ENCODE assay signal across 3 fruit fly cellular contexts in genomic region chr3R:26871852-26872251, dm6.
A peak's percentile ranks its signal among the peaks of the same experiment; 100 is the strongest.
TF ChIP-seq lines count a peak whose summit lies in the region.

TSS of gene SPARC (minus strand) at chr3R:26871995.

- TF ChIP-seq CTCF in whole organism, embryonic (GFP tag; optimal IDR thresholded peaks at IDR 0.05; lab: Kevin White, UChicago) = no peak

TF ChIP-seq in whole organism, adult, 20 proteins besides CTCF, POLR2A, EP300 and RAD21:
- no peak for TF ChIP-seq toe (GFP tag; optimal IDR thresholded peaks at IDR 0.05; lab: Kevin White, UChicago)
- peak; percentile 22 for TF ChIP-seq tj (GFP tag; optimal IDR thresholded peaks at IDR 0.05; lab: Kevin White, UChicago)

TF ChIP-seq in whole organism, embryonic, 481 proteins besides CTCF, POLR2A, EP300 and RAD21:
- TF ChIP-seq CG18476 (GFP tag; optimal IDR thresholded peaks at IDR 0.05; lab: Kevin White, UChicago) (no peak), CG15696 (tag; optimal IDR thresholded peaks at IDR 0.05; lab: Kevin White, UChicago) (no peak), lola (GFP tag; optimal IDR thresholded peaks at IDR 0.05; lab: Kevin White, UChicago) (no peak), ro (GFP tag; IDR thresholded peaks at IDR 0.05; lab: Robert Waterston, UW) (no peak), CG11560 (tag; IDR thresholded peaks at IDR 0.05; lab: Robert Waterston, UW) (no peak), Hr3 (GFP tag; optimal IDR thresholded peaks at IDR 0.05; lab: Kevin White, UChicago) (no peak), Xbp1 (GFP tag; optimal IDR thresholded peaks at IDR 0.05; lab: Kevin White, UChicago) (no peak), jing (GFP tag; optimal IDR thresholded peaks at IDR 0.05; lab: Kevin White, UChicago) (no peak), CG16779 (GFP tag; IDR thresholded peaks at IDR 0.05; lab: Robert Waterston, UW) (no peak), Pdp1 (GFP tag; optimal IDR thresholded peaks at IDR 0.05; lab: Kevin White, UChicago) (peak in 1 of 2 experiments; percentile 55), Hmr (GFP tag; optimal IDR thresholded peaks at IDR 0.05; lab: Kevin White, UChicago) (no peak), Bdp1 (GFP tag; optimal IDR thresholded peaks at IDR 0.05; lab: Kevin White, UChicago) (no peak), CG5180 (GFP tag; optimal IDR thresholded peaks at IDR 0.05; lab: Kevin White, UChicago) (peak; percentile 98), crp (GFP tag; optimal IDR thresholded peaks at IDR 0.05; lab: Kevin White, UChicago) (no peak), cato (GFP tag; optimal IDR thresholded peaks at IDR 0.05; lab: Kevin White, UChicago; ENCODE audit: borderline replicate concordance) (no peak), D19A (tag; optimal IDR thresholded peaks at IDR 0.05; lab: Kevin White, UChicago) (no peak), kah (GFP tag; optimal IDR thresholded peaks at IDR 0.05; lab: Kevin White, UChicago) (no peak), ssp (GFP tag; IDR thresholded peaks at IDR 0.05; lab: Robert Waterston, UW) (no peak)

TF ChIP-seq in whole organism, prepupa, 60 proteins besides CTCF, POLR2A, EP300 and RAD21:
- no peak for TF ChIP-seq lz (GFP tag; optimal IDR thresholded peaks at IDR 0.05; lab: Kevin White, UChicago)
- no peak for TF ChIP-seq dac (GFP tag; optimal IDR thresholded peaks at IDR 0.05; lab: Kevin White, UChicago)
- TF ChIP-seq ss (GFP tag; optimal IDR thresholded peaks at IDR 0.05; lab: Kevin White, UChicago) = no peak
- TF ChIP-seq esn (GFP tag; optimal IDR thresholded peaks at IDR 0.05; lab: Kevin White, UChicago) = no peak
- peak; percentile 43; the same call in 1 of the 3 replicates for TF ChIP-seq eg (GFP tag; IDR thresholded peaks at IDR 0.05; lab: Robert Waterston, UW)
- TF ChIP-seq Sox15 (GFP tag; optimal IDR thresholded peaks at IDR 0.05; lab: Kevin White, UChicago) = no peak
- TF ChIP-seq CG6163 (GFP tag; IDR thresholded peaks at IDR 0.05; lab: Robert Waterston, UW) = 0 out of 3 replicates have a peak, but pooled peaks have one; percentile 16
- TF ChIP-seq Ets21C (GFP tag; optimal IDR thresholded peaks at IDR 0.05; lab: Kevin White, UChicago) = no peak
- no peak for TF ChIP-seq vri (GFP tag; optimal IDR thresholded peaks at IDR 0.05; lab: Kevin White, UChicago)
TF ChIP-seq in whole organism, prepupa: peak in this region for 2.
